Worm (Caenorhabditis elegans) whole organism, late embryonic: ENCODE data around the gene spat-1.

Experiments
- K09A11.1 ChIP-seq: sonication (generic microtip); optimal IDR thresholded peaks from 2 replicates; lab custom pipeline; 2017; ENCODE audit warnings: antibody characterized with exemption, mild to moderate bottlenecking, missing genetic modification characterization, missing compliant biosample characterization; ENCODE audit not compliant: insufficient read depth
- ama-1 ChIP-seq: fragments of 150-350 bp; optimal IDR thresholded peaks from 2 replicates; lab custom pipeline; 2014
- pax-1 ChIP-seq: fragments of 150-350 bp; optimal IDR thresholded peaks from 2 replicates; lab custom pipeline; 2014; ENCODE audit warnings: missing biosample characterization, missing genetic modification characterization
- pha-2 ChIP-seq: sonication (generic microtip); optimal IDR thresholded peaks from 2 replicates; lab custom pipeline; 2017; ENCODE audit warnings: mild to moderate bottlenecking, missing genetic modification characterization, missing compliant biosample characterization
- tbx-2 ChIP-seq: sonication (generic microtip); optimal IDR thresholded peaks from 2 replicates; lab custom pipeline; 2016; ENCODE audit warnings: missing genetic modification characterization, missing compliant biosample characterization
- unc-42 ChIP-seq: sonication (generic microtip); optimal IDR thresholded peaks from 2 replicates; lab custom pipeline; 2016; ENCODE audit warnings: missing genotype, missing genetic modification characterization, missing compliant biosample characterization

ce11 chrII:14555019-14555418 is 26.5 kb downstream of the spat-1 start:
- no peak for TF ChIP-seq ama-1 (lab: Kevin White, UChicago)
- no peak for TF ChIP-seq unc-42 (tag; lab: Kevin White, UChicago)
- no peak for TF ChIP-seq pax-1
- no peak for TF ChIP-seq pha-2 (tag; lab: Kevin White, UChicago)
- TF ChIP-seq tbx-2 (tag; lab: Kevin White, UChicago) = no peak
- TF ChIP-seq K09A11.1 (tag; lab: Kevin White, UChicago) = no peak
